Worm (Caenorhabditis elegans) whole organism, early embryonic: ENCODE results near the gene Y6E2A.7.

Experiments used
- flt-1 ChIP-seq: fragments of 200-800 bp; sonication (Bioruptor generic); IDR thresholded peaks from 2 replicates; pipeline ENCODE4 v1.3.6; 2022; ENCODE audit warnings: missing genetic modification characterization, missing compliant biosample characterization
- hmg-4 ChIP-seq: fragments of 200-800 bp; sonication (Bioruptor generic); optimal IDR thresholded peaks from 2 replicates; lab custom pipeline; 2018; ENCODE audit warnings: mild to moderate bottlenecking, missing genetic modification characterization, missing compliant biosample characterization

ce11 chrV:15766122-15766594 is 46.5 kb downstream of the Y6E2A.7 start, which contains the start of the genes haf-3 and F57A10.2:
- TF ChIP-seq flt-1 (GFP tag; lab: Robert Waterston, UW): 0 out of 2 replicates have a peak, but pooled peaks have one; percentile 13
- no peak for TF ChIP-seq hmg-4 (GFP tag; lab: Kevin White, UChicago)
